Fruit fly (Drosophila melanogaster): ENCODE results near the gene CG7950.
A peak's percentile ranks its signal among the peaks of the same experiment; 100 is the strongest.

Gene CG7950

DNA sequence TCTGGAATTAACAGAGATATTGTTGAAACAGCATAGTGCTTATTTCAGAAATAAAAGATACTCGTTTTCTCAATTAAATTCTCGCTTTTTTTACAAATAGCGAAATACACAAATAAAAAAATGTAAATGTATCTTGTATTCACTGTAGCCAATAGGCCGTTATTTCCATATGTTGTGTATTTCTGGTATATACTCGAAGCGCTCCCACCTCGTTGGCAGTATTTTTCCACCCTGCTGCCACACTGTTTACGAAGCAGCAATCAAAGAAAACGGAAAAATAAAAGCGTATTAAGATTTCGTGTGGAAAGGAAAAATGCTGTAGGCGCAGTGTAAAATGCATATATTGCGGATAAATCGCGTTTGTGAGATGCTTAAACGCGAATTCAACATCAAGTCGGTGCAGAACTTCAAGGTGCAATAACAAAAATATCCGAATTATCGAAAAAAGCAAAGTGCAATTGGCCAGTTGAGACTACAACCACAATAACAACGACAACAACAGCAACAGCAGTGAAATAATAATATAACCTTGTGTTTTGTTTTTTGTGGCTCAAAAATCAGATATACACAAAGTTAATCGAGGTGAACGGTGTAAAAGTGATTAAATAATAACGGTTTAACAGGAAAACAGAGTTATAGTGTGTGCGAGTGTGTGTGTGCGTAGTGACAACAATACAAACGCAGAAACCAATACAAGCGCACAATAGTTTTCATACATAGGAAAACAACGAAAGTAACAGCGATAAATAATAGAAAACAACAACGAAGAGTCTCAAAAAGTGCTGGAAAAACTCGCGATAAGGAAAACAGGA lies 1.6 kb downstream of the CG7950 start, which contains the start of gene sima (continued):
- TF ChIP-seq unc-4 (GFP tag; IDR thresholded peaks at IDR 0.05; ENCODE audit: partially characterized antibody) (0 out of 2 replicates have a peak, but pooled peaks have one; percentile 19), CG3407 (GFP tag; optimal IDR thresholded peaks at IDR 0.05) (no peak), Ets97D (GFP tag; optimal IDR thresholded peaks at IDR 0.05) (peak; percentile 69), tin (GFP tag; optimal IDR thresholded peaks at IDR 0.05) (peak; percentile 17), dmrt11E (tag; optimal IDR thresholded peaks at IDR 0.05) (no peak), bowl (GFP tag; IDR thresholded peaks at IDR 0.05) (no peak), CG14014 (GFP tag; IDR thresholded peaks at IDR 0.05) (0 out of 2 replicates have a peak, but pooled peaks have one; percentile 31), CG3995 (GFP tag; optimal IDR thresholded peaks at IDR 0.05) (peak; percentile 82), vvl (GFP tag; IDR thresholded peaks at IDR 0.05) (peak; percentile 69), Oli (tag; optimal IDR thresholded peaks at IDR 0.05) (no peak), ab (GFP tag; optimal IDR thresholded peaks at IDR 0.05) (no peak), CG14050 (GFP tag; IDR thresholded peaks at IDR 0.05) (no peak), CG13624 (GFP tag; optimal IDR thresholded peaks at IDR 0.05) (peak; percentile 58), tgo (GFP tag; IDR thresholded peaks at IDR 0.05) (peak; percentile 31; the same call in 2 of the 3 replicates), crp (GFP tag; optimal IDR thresholded peaks at IDR 0.05) (peak in 1 of 2 experiments; percentile 64), CG15601 (tag; optimal IDR thresholded peaks at IDR 0.05) (peak; percentile 40), ems (GFP tag; optimal IDR thresholded peaks at IDR 0.05) (peak; percentile 18), ERR (GFP tag; optimal IDR thresholded peaks at IDR 0.05) (peak; percentile 34), CG4424 (GFP tag; optimal IDR thresholded peaks at IDR 0.05) (peak; percentile 10), chif (GFP tag; optimal IDR thresholded peaks at IDR 0.05) (peak; percentile 4 to 18), Xrp1 (GFP tag; IDR thresholded peaks at IDR 0.05) (peak; percentile 51; the same call in 1 of the 2 replicates), Hmr (GFP tag; optimal IDR thresholded peaks at IDR 0.05) (peak; percentile 39), Ets65A (GFP tag) (peak; percentile 86), CG18262 (tag; optimal IDR thresholded peaks at IDR 0.05) (peak; percentile 23), Pdp1 (GFP tag; optimal IDR thresholded peaks at IDR 0.05) (peak; percentile 16 to 61), sim (GFP tag; IDR thresholded peaks at IDR 0.05) (no peak), CG12659 (GFP tag; optimal IDR thresholded peaks at IDR 0.05) (peak; percentile 61), Fer2 (tag; optimal IDR thresholded peaks at IDR 0.05) (no peak), cwo (GFP tag; optimal IDR thresholded peaks at IDR 0.05) (peak; percentile 43), CG31365 (tag; optimal IDR thresholded peaks at IDR 0.05) (no peak), Hr51 (GFP tag; optimal IDR thresholded peaks at IDR 0.05) (no peak), Taf1 (GFP tag; IDR thresholded peaks at IDR 0.05) (0 out of 2 replicates have a peak, but pooled peaks have one; percentile 33), CG34422 (GFP tag; IDR thresholded peaks at IDR 0.05) (peak; percentile 12; the same call in 1 of the 3 replicates), CG16863 (GFP tag; optimal IDR thresholded peaks at IDR 0.05) (peak; percentile 23), sna (GFP tag; IDR thresholded peaks at IDR 0.05; ENCODE audit: partially characterized antibody) (no peak), CG6791 (GFP tag; IDR thresholded peaks at IDR 0.05; ENCODE audit: partially characterized antibody) (0 out of 3 replicates have a peak, but pooled peaks have one; percentile 31), en (GFP tag; optimal IDR thresholded peaks at IDR 0.05) (no peak), al (GFP tag; IDR thresholded peaks at IDR 0.05) (0 out of 2 replicates have a peak, but pooled peaks have one; percentile 40), shn (GFP tag; optimal IDR thresholded peaks at IDR 0.05) (peak; percentile 6), Stat92E (GFP tag; optimal IDR thresholded peaks at IDR 0.05) (peak in 1 of 3 experiments; percentile 22), chinmo (GFP tag; IDR thresholded peaks at IDR 0.05; ENCODE audit: partially characterized antibody) (peak; percentile 87; the same call in 2 of the 4 replicates), CG18011 (GFP tag; optimal IDR thresholded peaks at IDR 0.05) (no peak), CG11504 (tag; optimal IDR thresholded peaks at IDR 0.05) (peak; percentile 39), CG2712 (tag; optimal IDR thresholded peaks at IDR 0.05) (peak; percentile 54), CG12219 (GFP tag; optimal IDR thresholded peaks at IDR 0.05) (no peak), CG5953 (GFP tag; IDR thresholded peaks at IDR 0.05) (no peak), dimm (GFP tag; IDR thresholded peaks at IDR 0.05) (no peak)
